Fruit fly (Drosophila melanogaster): ENCODE measurements around the gene indra.

The indra gene

DNA sequence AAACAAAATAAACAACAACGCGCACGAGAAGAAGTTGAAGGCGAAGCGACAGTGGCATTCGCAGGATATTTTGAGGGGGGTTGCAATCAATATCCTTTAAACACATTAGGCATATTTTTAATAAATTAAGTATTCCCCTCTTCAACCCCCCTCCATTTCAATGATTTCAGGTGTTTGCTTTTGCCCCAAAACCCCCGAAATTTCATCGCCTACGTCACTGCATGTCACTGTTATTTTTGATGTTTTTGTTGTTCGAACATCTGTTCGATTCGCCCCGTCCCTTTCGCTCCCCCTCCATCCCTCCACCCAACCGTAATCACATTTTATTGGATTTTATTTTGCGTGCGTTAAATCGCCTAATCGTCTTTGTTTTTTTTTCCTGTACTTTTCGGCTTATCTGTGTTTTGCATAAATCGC, 26.0 kb upstream of the indra start (continued):
- TF ChIP-seq CG5953 (GFP tag; IDR thresholded peaks at IDR 0.05): peak; percentile 58; the same call in 1 of the 2 replicates
- peak; percentile 88 for TF ChIP-seq lab (GFP tag; optimal IDR thresholded peaks at IDR 0.05)
- peak; percentile 85 for TF ChIP-seq Optix (GFP tag; IDR thresholded peaks at IDR 0.05)
- TF ChIP-seq ato (GFP tag; IDR thresholded peaks at IDR 0.05; ENCODE audit: partially characterized antibody): no peak
- TF ChIP-seq h (optimal IDR thresholded peaks at IDR 0.05): no peak
- TF ChIP-seq Fer1 (GFP tag; optimal IDR thresholded peaks at IDR 0.05): peak; percentile 77
- no peak for TF ChIP-seq Lim3 (GFP tag; IDR thresholded peaks at IDR 0.05)
- TF ChIP-seq TFAM (GFP tag; optimal IDR thresholded peaks at IDR 0.05): peak; percentile 18
- TF ChIP-seq vnd (GFP tag; IDR thresholded peaks at IDR 0.05; ENCODE audit: partially characterized antibody): no peak
- TF ChIP-seq CG14014 (GFP tag; IDR thresholded peaks at IDR 0.05): peak; percentile 89
- peak; percentile 65 for TF ChIP-seq CG13424 (tag; optimal IDR thresholded peaks at IDR 0.05)
- no peak for TF ChIP-seq fu2 (GFP tag; optimal IDR thresholded peaks at IDR 0.05)
- peak; percentile 39 for TF ChIP-seq CG17568 (GFP tag; optimal IDR thresholded peaks at IDR 0.05)
- peak; percentile 60 for TF ChIP-seq jing (GFP tag; optimal IDR thresholded peaks at IDR 0.05)
- no peak for TF ChIP-seq HLHmδ (GFP tag; optimal IDR thresholded peaks at IDR 0.05)
- TF ChIP-seq HLH3B (GFP tag; IDR thresholded peaks at IDR 0.05): peak; percentile 84
- peak; percentile 48 for TF ChIP-seq Hand (GFP tag; optimal IDR thresholded peaks at IDR 0.05)
- TF ChIP-seq CG10462 (GFP tag; optimal IDR thresholded peaks at IDR 0.05): peak; percentile 68
- TF ChIP-seq CG32772 (GFP tag; IDR thresholded peaks at IDR 0.05): peak; percentile 82
- no peak for TF ChIP-seq sc (optimal IDR thresholded peaks at IDR 0.05)
- TF ChIP-seq sc (GFP tag; optimal IDR thresholded peaks at IDR 0.05): peak; percentile 51
- TF ChIP-seq CG16813 (GFP tag; IDR thresholded peaks at IDR 0.05; ENCODE audit: partially characterized antibody): no peak
- TF ChIP-seq bcd (GFP tag; optimal IDR thresholded peaks at IDR 0.05): peak; percentile 83
- peak; percentile 13 for TF ChIP-seq Kr (GFP tag; optimal IDR thresholded peaks at IDR 0.05)
- TF ChIP-seq zen (tag; optimal IDR thresholded peaks at IDR 0.05): peak; percentile 92
- peak; percentile 87 for TF ChIP-seq Awh (GFP tag; IDR thresholded peaks at IDR 0.05)
- TF ChIP-seq CG6689 (GFP tag; IDR thresholded peaks at IDR 0.05): peak; percentile 86
- peak; percentile 72 for TF ChIP-seq CG15269 (tag; optimal IDR thresholded peaks at IDR 0.05)
- TF ChIP-seq yki (optimal IDR thresholded peaks at IDR 0.05): no peak
- TF ChIP-seq MBD-R2 (GFP tag; IDR thresholded peaks at IDR 0.05): peak; percentile 59; the same call in 1 of the 2 replicates
- peak; percentile 47 for TF ChIP-seq emc (GFP tag; optimal IDR thresholded peaks at IDR 0.05)
- TF ChIP-seq Hey (tag; optimal IDR thresholded peaks at IDR 0.05): no peak
- no peak for TF ChIP-seq HmgD (GFP tag; optimal IDR thresholded peaks at IDR 0.05)
- peak; percentile 24 for TF ChIP-seq sqz (GFP tag; optimal IDR thresholded peaks at IDR 0.05)
- peak; percentile 66 for TF ChIP-seq CG7786 (GFP tag; optimal IDR thresholded peaks at IDR 0.05)
- TF ChIP-seq CG6791 (GFP tag; IDR thresholded peaks at IDR 0.05; ENCODE audit: partially characterized antibody): no peak
- peak; percentile 62 for TF ChIP-seq fd3F (GFP tag; optimal IDR thresholded peaks at IDR 0.05)
- peak; percentile 6 for TF ChIP-seq CG9437 (GFP tag; optimal IDR thresholded peaks at IDR 0.05)
- peak; percentile 59 for TF ChIP-seq CHES-1-like (GFP tag; optimal IDR thresholded peaks at IDR 0.05)
- TF ChIP-seq MTF-1 (GFP tag; optimal IDR thresholded peaks at IDR 0.05; ENCODE audit: borderline replicate concordance): no peak
- TF ChIP-seq crol (GFP tag; IDR thresholded peaks at IDR 0.05): peak; percentile 92
- peak; percentile 90 for TF ChIP-seq sob (GFP tag; IDR thresholded peaks at IDR 0.05)
- peak; percentile 87 for TF ChIP-seq CG3726 (GFP tag; IDR thresholded peaks at IDR 0.05)
- peak; percentile 65 for TF ChIP-seq CG12219 (GFP tag; optimal IDR thresholded peaks at IDR 0.05)
- peak; percentile 54 for TF ChIP-seq CG8388 (GFP tag; optimal IDR thresholded peaks at IDR 0.05)
- TF ChIP-seq Dad (GFP tag; optimal IDR thresholded peaks at IDR 0.05): peak; percentile 58
- TF ChIP-seq CG17385 (GFP tag; optimal IDR thresholded peaks at IDR 0.05): peak; percentile 58
- TF ChIP-seq oc (tag; optimal IDR thresholded peaks at IDR 0.05): peak; percentile 73
- TF ChIP-seq grau (tag; optimal IDR thresholded peaks at IDR 0.05): peak; percentile 71
- TF ChIP-seq Scr (GFP tag; IDR thresholded peaks at IDR 0.05; ENCODE audit: partially characterized antibody): no peak
- TF ChIP-seq Six4 (GFP tag; optimal IDR thresholded peaks at IDR 0.05): peak; percentile 61

All from whole organism, embryonic.